Worm (Caenorhabditis elegans) whole organism, L2 larva: ENCODE measurements around the gene ZK596.2.

Experiments used
- ZK546.5 ChIP-seq: sonication (generic microtip); optimal IDR thresholded peaks from 2 replicates; lab custom pipeline; 2017; ENCODE audit warnings: missing biosample characterization, missing genetic modification characterization
- ztf-11 ChIP-seq: sonication (generic microtip); optimal IDR thresholded peaks from 2 replicates; lab custom pipeline; 2017; ENCODE audit warnings: missing biosample characterization, missing genetic modification characterization

DNA sequence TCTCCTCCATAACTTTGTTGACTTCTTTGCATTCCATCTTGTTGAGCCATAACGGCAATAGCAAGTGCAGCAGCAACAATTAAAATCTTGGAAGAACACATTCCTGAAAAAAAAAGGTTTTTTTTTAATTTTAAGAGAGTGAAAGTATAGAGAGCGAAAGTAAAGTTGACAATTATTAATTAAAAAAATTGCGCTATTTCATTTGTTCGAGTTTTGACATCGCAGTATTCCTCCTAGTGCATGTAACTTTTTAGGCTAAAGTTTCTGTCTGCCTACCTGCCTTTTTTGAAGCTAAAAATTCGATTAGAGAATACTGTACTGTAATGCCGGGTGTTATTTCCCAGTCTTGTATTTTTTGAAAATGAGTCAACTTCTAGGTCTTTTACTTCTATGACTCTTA, 17.1 kb downstream of the ZK596.2 start, which contains the start of gene srlf-12:
- no peak for TF ChIP-seq ZK546.5 (tag; lab: Kevin White, UChicago)
- no peak for TF ChIP-seq ztf-11 (tag; lab: Kevin White, UChicago)
